Worm (Caenorhabditis elegans) whole organism, late embryonic: ENCODE measurements around the gene toca-2.

Experiments used
- ceh-18 ChIP-seq: sonication (generic microtip); optimal IDR thresholded peaks from 2 replicates; lab custom pipeline; 2016; ENCODE audit warnings: missing genetic modification characterization, missing compliant biosample characterization
- ceh-2 ChIP-seq: sonication (generic microtip); optimal IDR thresholded peaks from 2 replicates; lab custom pipeline; 2016; ENCODE audit warnings: missing genotype, missing genetic modification characterization, missing compliant biosample characterization
- dmd-4 ChIP-seq: sonication (generic microtip); optimal IDR thresholded peaks from 2 replicates; lab custom pipeline; 2016; ENCODE audit warnings: borderline replicate concordance, missing genetic modification characterization, missing compliant biosample characterization
- dve-1 ChIP-seq: sonication (generic microtip); optimal IDR thresholded peaks from 2 replicates; lab custom pipeline; 2017; ENCODE audit warnings: antibody characterized with exemption, mild to moderate bottlenecking, missing genetic modification characterization, missing compliant biosample characterization
- tbx-7 ChIP-seq: sonication (generic microtip); optimal IDR thresholded peaks from 2 replicates; lab custom pipeline; 2016; ENCODE audit warnings: missing genotype, missing genetic modification characterization, missing compliant biosample characterization

DNA sequence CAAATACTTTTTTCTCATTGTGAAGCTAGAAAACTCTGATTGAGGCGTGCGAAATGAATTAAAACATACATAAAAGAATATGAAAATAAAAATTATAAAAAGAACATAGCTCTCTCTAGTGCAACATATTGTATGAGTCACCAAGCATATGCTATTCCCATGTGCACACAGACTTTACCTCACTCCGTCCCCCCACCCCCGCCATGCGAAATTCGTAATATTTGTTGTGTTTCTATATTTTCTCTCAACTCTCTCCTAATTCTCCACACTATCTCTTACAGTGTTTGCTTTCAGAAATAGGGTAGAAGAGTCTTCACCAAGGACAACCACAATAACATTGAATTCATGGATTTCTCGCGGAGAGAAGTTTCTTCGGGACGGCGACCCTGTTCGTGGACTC lies 23.0 kb upstream of the toca-2 start:
- TF ChIP-seq dve-1 (tag; lab: Kevin White, UChicago): no peak
- no peak for TF ChIP-seq dmd-4 (tag; lab: Kevin White, UChicago)
- TF ChIP-seq ceh-2 (tag; lab: Kevin White, UChicago): no peak
- no peak for TF ChIP-seq ceh-18 (tag; lab: Kevin White, UChicago)
- no peak for TF ChIP-seq tbx-7 (tag; lab: Kevin White, UChicago)
